Fruit fly (Drosophila melanogaster): ENCODE results near the gene CG14270.

CG14270 gene

dm6 chrX:3473636-3474035 is 11.5 kb downstream of the CG14270 start:
- peak; percentile 10 for TF ChIP-seq CG15710 (tag; optimal IDR thresholded peaks at IDR 0.05)
- TF ChIP-seq CG10348 (GFP tag; IDR thresholded peaks at IDR 0.05) = no peak
- TF ChIP-seq CG17806 (tag; optimal IDR thresholded peaks at IDR 0.05) = no peak

dm6 chrX:3470467-3471079 is 14.6 kb downstream of the CG14270 start:
- TF ChIP-seq CG10348 (GFP tag; IDR thresholded peaks at IDR 0.05) (no peak), CG13204 (GFP tag; optimal IDR thresholded peaks at IDR 0.05) (no peak), Pif1B (GFP tag; optimal IDR thresholded peaks at IDR 0.05) (no peak), CG17806 (tag; optimal IDR thresholded peaks at IDR 0.05) (no peak), CG15710 (tag; optimal IDR thresholded peaks at IDR 0.05) (no peak), fd96Ca (GFP tag; IDR thresholded peaks at IDR 0.05) (no peak), CG8159 (tag; optimal IDR thresholded peaks at IDR 0.05) (no peak), Ets98B (GFP tag; IDR thresholded peaks at IDR 0.05) (no peak), CG14655 (GFP tag; optimal IDR thresholded peaks at IDR 0.05) (no peak), CG12605 (GFP tag; IDR thresholded peaks at IDR 0.05) (no peak), rn (GFP tag; IDR thresholded peaks at IDR 0.05) (no peak), EcR (GFP tag; optimal IDR thresholded peaks at IDR 0.05) (no peak), CG32121 (GFP tag; IDR thresholded peaks at IDR 0.05) (no peak), gl (tag; optimal IDR thresholded peaks at IDR 0.05) (no peak), CG4496 (GFP tag; IDR thresholded peaks at IDR 0.05) (no peak), CG8301 (tag; optimal IDR thresholded peaks at IDR 0.05) (no peak), CG9948 (tag; optimal IDR thresholded peaks at IDR 0.05) (no peak), D1 (tag; optimal IDR thresholded peaks at IDR 0.05) (no peak), Snoo (tag; optimal IDR thresholded peaks at IDR 0.05) (no peak), CG34367 (tag; optimal IDR thresholded peaks at IDR 0.05) (no peak)

dm6 chrX:3465551-3465950 is 19.6 kb downstream of the CG14270 start:
- TF ChIP-seq CG12605 (GFP tag; IDR thresholded peaks at IDR 0.05) (peak; percentile 28; the same call in 1 of the 2 replicates), CG10348 (GFP tag; IDR thresholded peaks at IDR 0.05) (no peak)

dm6 chrX:3463944-3464343 is 21.2 kb downstream of the CG14270 start, which contains the start of gene CG16781:
Gene CG16781 (minus strand): TSS chrX:3464044.
- no peak for TF ChIP-seq Snoo (tag; optimal IDR thresholded peaks at IDR 0.05)
- no peak for TF ChIP-seq CG17806 (tag; optimal IDR thresholded peaks at IDR 0.05)
- no peak for TF ChIP-seq CG32121 (GFP tag; IDR thresholded peaks at IDR 0.05)
- no peak for TF ChIP-seq fd96Ca (GFP tag; IDR thresholded peaks at IDR 0.05)
- no peak for TF ChIP-seq CG14655 (GFP tag; optimal IDR thresholded peaks at IDR 0.05)
- TF ChIP-seq CG13204 (GFP tag; optimal IDR thresholded peaks at IDR 0.05) = no peak
- TF ChIP-seq CG4496 (GFP tag; IDR thresholded peaks at IDR 0.05) = no peak
- no peak for TF ChIP-seq CG8159 (tag; optimal IDR thresholded peaks at IDR 0.05)
- no peak for TF ChIP-seq CG12605 (GFP tag; IDR thresholded peaks at IDR 0.05)
- no peak for TF ChIP-seq Ets98B (GFP tag; IDR thresholded peaks at IDR 0.05)
- no peak for TF ChIP-seq CG34367 (tag; optimal IDR thresholded peaks at IDR 0.05)
- no peak for TF ChIP-seq Pif1A (GFP tag; optimal IDR thresholded peaks at IDR 0.05)
- no peak for TF ChIP-seq Pif1B (GFP tag; optimal IDR thresholded peaks at IDR 0.05)
- no peak for TF ChIP-seq D1 (tag; optimal IDR thresholded peaks at IDR 0.05)
- no peak for TF ChIP-seq EcR (GFP tag; optimal IDR thresholded peaks at IDR 0.05)
- no peak for TF ChIP-seq CG8301 (tag; optimal IDR thresholded peaks at IDR 0.05)

- TF ChIP-seq D1 (tag; optimal IDR thresholded peaks at IDR 0.05) (no peak), fd96Ca (GFP tag; IDR thresholded peaks at IDR 0.05) (no peak), CG12605 (GFP tag; IDR thresholded peaks at IDR 0.05) (no peak), Pif1A (GFP tag; optimal IDR thresholded peaks at IDR 0.05) (no peak), EcR (GFP tag; optimal IDR thresholded peaks at IDR 0.05) (no peak), CG14655 (GFP tag; optimal IDR thresholded peaks at IDR 0.05) (no peak), CG8301 (tag; optimal IDR thresholded peaks at IDR 0.05) (no peak), CG13204 (GFP tag; optimal IDR thresholded peaks at IDR 0.05) (no peak), CG9948 (tag; optimal IDR thresholded peaks at IDR 0.05) (no peak), Ets98B (GFP tag; IDR thresholded peaks at IDR 0.05) (no peak), gl (tag; optimal IDR thresholded peaks at IDR 0.05) (no peak), CG34367 (tag; optimal IDR thresholded peaks at IDR 0.05) (no peak)
These were observed 25.0 kb downstream of the CG14270 start, which contains the start of the genes CG16782 and CG10801 for dm6 chrX:3460140-3460642. Gene CG16782 (minus strand): TSS chrX:3460240. Gene CG10801 (plus strand): TSS chrX:3460592.

- no peak for TF ChIP-seq fd96Ca (GFP tag; IDR thresholded peaks at IDR 0.05)
- no peak for TF ChIP-seq CG17806 (tag; optimal IDR thresholded peaks at IDR 0.05)
- no peak for TF ChIP-seq Pif1B (GFP tag; optimal IDR thresholded peaks at IDR 0.05)
- no peak for TF ChIP-seq D1 (tag; optimal IDR thresholded peaks at IDR 0.05)
- TF ChIP-seq CG34367 (tag; optimal IDR thresholded peaks at IDR 0.05) = no peak
- TF ChIP-seq CG10348 (GFP tag; IDR thresholded peaks at IDR 0.05) = no peak
- no peak for TF ChIP-seq Ets98B (GFP tag; IDR thresholded peaks at IDR 0.05)
- TF ChIP-seq CG15710 (tag; optimal IDR thresholded peaks at IDR 0.05) = no peak
- no peak for TF ChIP-seq gl (tag; optimal IDR thresholded peaks at IDR 0.05)
- TF ChIP-seq CG9948 (tag; optimal IDR thresholded peaks at IDR 0.05) = no peak
These were observed 26.7 kb downstream of the CG14270 start for dm6 chrX:3458491-3458890.

dm6 chrX:3457518-3457917 is 27.7 kb downstream of the CG14270 start:
- TF ChIP-seq CG32121 (GFP tag; IDR thresholded peaks at IDR 0.05) (peak; percentile 30; the same call in 1 of the 2 replicates), D1 (tag; optimal IDR thresholded peaks at IDR 0.05) (no peak), fd96Ca (GFP tag; IDR thresholded peaks at IDR 0.05) (no peak), CG14655 (GFP tag; optimal IDR thresholded peaks at IDR 0.05) (peak; percentile 11), CG4496 (GFP tag; IDR thresholded peaks at IDR 0.05) (peak; percentile 49; the same call in 2 of the 3 replicates), Ets98B (GFP tag; IDR thresholded peaks at IDR 0.05) (peak; percentile 29; the same call in 1 of the 2 replicates)
